Fruit fly (Drosophila melanogaster) whole organism, prepupa: Measurements from ENCODE around the gene CG43072.

Source experiments
- Blimp-1 ChIP-seq: fragments of 200-800 bp; sonication (Bioruptor generic); optimal IDR thresholded peaks from 3 replicates; lab custom pipeline; 2017; ENCODE audit warnings: missing biosample characterization, missing genetic modification characterization, mild to moderate bottlenecking, moderate library complexity, missing genetic modification reagents
- CG10631 ChIP-seq: fragments of 200-800 bp; sonication (Bioruptor generic); optimal IDR thresholded peaks from 2 replicates; lab custom pipeline; 2016; ENCODE audit warnings: missing biosample characterization, missing genetic modification characterization
- CG11902 ChIP-seq: fragments of 200-800 bp; sonication (Bioruptor generic); optimal IDR thresholded peaks from 3 replicates; lab custom pipeline; 2016; ENCODE audit warnings: missing biosample characterization, missing genetic modification characterization
- CG1621 ChIP-seq: fragments of 200-800 bp; sonication (Bioruptor generic); optimal IDR thresholded peaks from 3 replicates; lab custom pipeline; 2018; ENCODE audit warnings: missing biosample characterization, mild to moderate bottlenecking, missing genetic modification characterization
- CG3032 ChIP-seq: fragments of 200-800 bp; optimal IDR thresholded peaks from 2 replicates; lab custom pipeline; 2019; ENCODE audit warnings: missing biosample characterization, mild to moderate bottlenecking, missing genetic modification characterization, moderate library complexity
- CG31627 ChIP-seq: fragments of 200-800 bp; sonication (Bioruptor generic); optimal IDR thresholded peaks from 3 replicates; lab custom pipeline; 2016; ENCODE audit warnings: missing biosample characterization, missing genetic modification characterization
- CG32006 ChIP-seq: fragments of 200-800 bp; sonication (Bioruptor generic); optimal IDR thresholded peaks from 3 replicates; lab custom pipeline; 2017; ENCODE audit warnings: missing biosample characterization, mild to moderate bottlenecking, missing genetic modification characterization
- CG34406 ChIP-seq: fragments of 200-800 bp; sonication (Bioruptor generic); optimal IDR thresholded peaks from 3 replicates; lab custom pipeline; 2016; ENCODE audit warnings: missing biosample characterization, missing genetic modification characterization
- CG3919 ChIP-seq: fragments of 200-800 bp; sonication (Bioruptor generic); optimal IDR thresholded peaks from 3 replicates; lab custom pipeline; 2016; ENCODE audit warnings: missing biosample characterization, missing genetic modification characterization
- CG6854 ChIP-seq: fragments of 200-800 bp; sonication (Bioruptor generic); optimal IDR thresholded peaks from 2 replicates; lab custom pipeline; 2017; ENCODE audit warnings: missing biosample characterization, mild to moderate bottlenecking, missing genetic modification characterization
- CG7368 ChIP-seq: fragments of 200-800 bp; sonication (Bioruptor generic); optimal IDR thresholded peaks from 3 replicates; lab custom pipeline; 2016; ENCODE audit warnings: missing biosample characterization, missing genetic modification characterization
- CG8119 ChIP-seq: fragments of 200-800 bp; sonication (Bioruptor generic); IDR thresholded peaks from 3 replicates; pipeline ENCODE4 v1.3.6; 2022; ENCODE audit warnings: missing biosample characterization, missing genetic modification characterization
- CG8632 ChIP-seq: fragments of 200-800 bp; sonication (Bioruptor generic); optimal IDR thresholded peaks from 3 replicates; lab custom pipeline; 2016; ENCODE audit warnings: missing biosample characterization, missing genetic modification characterization
- CG9139 ChIP-seq: fragments of 200-800 bp; sonication (Bioruptor generic); optimal IDR thresholded peaks from 3 replicates; lab custom pipeline; 2017; ENCODE audit warnings: missing biosample characterization, mild to moderate bottlenecking, missing genetic modification characterization
- Eip75B ChIP-seq: fragments of 200-800 bp; sonication (Bioruptor generic); optimal IDR thresholded peaks from 3 replicates; lab custom pipeline; 2016; ENCODE audit warnings: missing biosample characterization, missing genetic modification characterization
- Eip78C ChIP-seq: fragments of 200-800 bp; sonication (Bioruptor generic); peaks from one replicate; lab custom pipeline; 2016; ENCODE audit warnings: missing biosample characterization, missing genetic modification characterization
- Gug ChIP-seq: fragments of 200-800 bp; sonication (Bioruptor generic); IDR thresholded peaks from 2 replicates; pipeline ENCODE4 v1.3.6; 2022; ENCODE audit warnings: missing biosample characterization, missing genetic modification characterization
- Hr39 ChIP-seq: fragments of 200-800 bp; sonication (Bioruptor generic); optimal IDR thresholded peaks from 2 replicates; lab custom pipeline; 2016; ENCODE audit warnings: missing biosample characterization, missing genetic modification characterization
- Hr4 ChIP-seq: fragments of 200-800 bp; sonication (Bioruptor generic); optimal IDR thresholded peaks from 3 replicates; lab custom pipeline; 2016; ENCODE audit warnings: missing biosample characterization, missing genetic modification characterization
- Lpt ChIP-seq: fragments of 200-800 bp; sonication (Bioruptor generic); optimal IDR thresholded peaks from 3 replicates; lab custom pipeline; 2016; ENCODE audit warnings: missing biosample characterization, missing genetic modification characterization
- Met ChIP-seq: fragments of 200-800 bp; sonication (Bioruptor generic); optimal IDR thresholded peaks from 3 replicates; lab custom pipeline; 2016; ENCODE audit warnings: missing biosample characterization, missing genetic modification characterization
- OdsH ChIP-seq: fragments of 200-800 bp; sonication (Bioruptor generic); optimal IDR thresholded peaks from 3 replicates; lab custom pipeline; 2016; ENCODE audit warnings: missing biosample characterization, missing genetic modification characterization
- Smox ChIP-seq: fragments of 200-800 bp; sonication (Bioruptor generic); optimal IDR thresholded peaks from 3 replicates; lab custom pipeline; 2016; ENCODE audit warnings: missing biosample characterization, missing genetic modification characterization
- Sox102F ChIP-seq: fragments of 200-800 bp; sonication (Bioruptor generic); optimal IDR thresholded peaks from 2 replicates; lab custom pipeline; 2016; ENCODE audit warnings: missing biosample characterization, mild to moderate bottlenecking, missing genetic modification characterization
- achi ChIP-seq: fragments of 200-800 bp; sonication (Bioruptor generic); optimal IDR thresholded peaks from 3 replicates; lab custom pipeline; 2016; ENCODE audit warnings: missing biosample characterization, missing genetic modification characterization
- cyc ChIP-seq: fragments of 200-800 bp; sonication (Bioruptor generic); optimal IDR thresholded peaks from 3 replicates; lab custom pipeline; 2016; ENCODE audit warnings: missing biosample characterization, missing genetic modification characterization
- dac ChIP-seq: fragments of 200-800 bp; sonication (Bioruptor generic); optimal IDR thresholded peaks from 2 replicates; lab custom pipeline; 2017; ENCODE audit warnings: missing biosample characterization, mild to moderate bottlenecking, missing genetic modification characterization
- dsx ChIP-seq: fragments of 200-800 bp; optimal IDR thresholded peaks from 3 replicates; lab custom pipeline; 2019; ENCODE audit warnings: missing biosample characterization, mild to moderate bottlenecking, missing genetic modification characterization, moderate library complexity; ENCODE audit not compliant: poor library complexity, severe bottlenecking
- eg ChIP-seq: fragments of 200-800 bp; sonication (Bioruptor generic); IDR thresholded peaks from 3 replicates; pipeline ENCODE4 v1.3.6; 2022; ENCODE audit warnings: missing biosample characterization, missing genetic modification characterization
- esn ChIP-seq: fragments of 200-800 bp; sonication (Bioruptor generic); optimal IDR thresholded peaks from 2 replicates; lab custom pipeline; 2016; ENCODE audit warnings: missing biosample characterization, mild to moderate bottlenecking, missing genetic modification characterization, moderate library complexity
- fd85E ChIP-seq: fragments of 200-800 bp; sonication (Bioruptor generic); optimal IDR thresholded peaks from 3 replicates; lab custom pipeline; 2016; ENCODE audit warnings: missing biosample characterization, missing genetic modification characterization
- lz ChIP-seq: fragments of 200-800 bp; sonication (Bioruptor generic); optimal IDR thresholded peaks from 3 replicates; lab custom pipeline; 2016; ENCODE audit warnings: missing biosample characterization, missing genetic modification characterization
- net ChIP-seq: fragments of 200-800 bp; sonication (Bioruptor generic); optimal IDR thresholded peaks from 3 replicates; lab custom pipeline; 2016; ENCODE audit warnings: missing biosample characterization, missing genetic modification characterization
- pdm3 ChIP-seq: fragments of 200-800 bp; sonication (Bioruptor generic); optimal IDR thresholded peaks from 3 replicates; lab custom pipeline; 2016; ENCODE audit warnings: missing biosample characterization, missing genetic modification characterization
- salr ChIP-seq, 2 experiments: fragments of 200-800 bp; sonication (Bioruptor generic); optimal IDR thresholded peaks; 3 replicates each; lab custom pipeline; 2016 to 2018; ENCODE audit warnings: missing biosample characterization in 2 of 2, missing genetic modification characterization in 2 of 2, mild to moderate bottlenecking in 1 of 2
- spab ChIP-seq: fragments of 200-800 bp; sonication (Bioruptor generic); optimal IDR thresholded peaks from 2 replicates; lab custom pipeline; 2017; ENCODE audit warnings: missing biosample characterization, mild to moderate bottlenecking, missing genetic modification characterization, missing genetic modification reagents
- ss ChIP-seq, 2 experiments: fragments of 200-800 bp; sonication (Bioruptor generic); optimal IDR thresholded peaks; 2 replicates in 1 of 2; 3 replicates in 1 of 2; lab custom pipeline; 2017 to 2018; ENCODE audit warnings: mild to moderate bottlenecking in 2 of 2, missing biosample characterization in 2 of 2, missing genetic modification characterization in 2 of 2, moderate library complexity in 1 of 2
- svp ChIP-seq: fragments of 200-800 bp; sonication (Bioruptor generic); peaks from one replicate; lab custom pipeline; 2016; ENCODE audit warnings: missing biosample characterization, missing genetic modification characterization

CG43072 gene

DNA sequence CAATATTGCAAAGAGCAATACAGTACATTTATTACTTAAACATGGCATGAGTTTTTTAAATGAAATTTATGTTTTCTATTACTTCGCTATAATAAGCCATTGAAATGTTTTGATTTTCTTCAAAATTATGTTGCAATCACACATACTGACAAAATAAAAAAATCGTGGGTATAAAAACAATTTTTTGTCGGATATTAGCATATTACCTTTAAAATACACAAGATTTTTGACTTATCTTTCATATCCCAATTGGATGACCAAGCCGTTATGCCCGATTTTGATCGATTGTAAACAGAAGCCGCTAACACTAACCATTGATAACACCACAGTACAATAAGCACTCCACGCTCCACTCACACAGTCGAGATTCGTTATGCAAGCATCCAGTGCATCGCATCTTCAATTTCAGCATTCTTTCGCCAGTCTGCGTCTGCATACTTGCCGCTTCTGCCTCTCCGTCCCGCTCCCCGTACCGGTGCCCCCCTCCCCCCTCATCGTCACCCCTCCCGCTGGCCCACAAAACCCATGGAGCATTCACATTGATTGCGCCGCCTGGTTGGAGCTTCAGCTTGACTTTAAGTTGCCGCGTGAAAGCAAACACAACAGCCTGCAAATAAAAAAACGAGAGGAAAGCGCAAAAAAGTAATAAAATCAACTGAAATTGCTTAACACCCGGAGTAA lies 38.8 kb downstream of the CG43072 start (continued):
- TF ChIP-seq CG1621 (peak; percentile 16), CG9139 (GFP tag; lab: Kevin White, UChicago) (no peak), Gug (GFP tag; lab: Robert Waterston, UW) (no peak), ss (GFP tag; optimal IDR thresholded peaks at IDR 0.05; lab: Kevin White, UChicago) (peak in 1 of 2 experiments; percentile 19), Hr39 (peak; percentile 24), pdm3 (GFP tag; lab: Kevin White, UChicago) (peak; percentile 31), Hr4 (GFP tag; lab: Kevin White, UChicago) (peak; percentile 55), fd85E (GFP tag; lab: Kevin White, UChicago) (no peak), dac (no peak), OdsH (GFP tag; lab: Kevin White, UChicago) (peak; percentile 15), CG7368 (GFP tag; lab: Kevin White, UChicago) (no peak), CG32006 (peak; percentile 67), Blimp-1 (GFP tag; lab: Kevin White, UChicago) (peak; percentile 14), cyc (no peak), lz (peak; percentile 5), net (GFP tag; lab: Kevin White, UChicago) (peak; percentile 26)

DNA sequence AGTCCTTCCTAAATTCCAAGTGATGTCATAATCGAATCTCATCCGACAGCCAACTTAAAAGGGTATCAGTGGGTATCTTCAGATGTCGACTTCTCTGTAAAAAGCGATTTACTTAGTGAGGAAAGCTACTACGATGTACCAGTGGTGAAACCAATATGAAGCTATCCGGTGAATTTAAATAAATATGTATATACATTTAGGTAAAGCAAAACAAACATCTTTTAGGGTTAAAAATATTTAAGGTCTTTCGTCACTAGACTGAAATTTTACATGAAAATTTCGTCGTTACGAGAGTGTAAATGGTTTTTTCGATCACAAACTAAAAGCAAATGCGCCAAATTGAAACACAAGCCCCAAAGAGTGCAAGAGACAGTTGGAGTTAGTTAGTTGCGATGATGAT lies 41.2 kb downstream of the CG43072 start:
- TF ChIP-seq lz (peak; percentile 39), esn (peak; percentile 49), pdm3 (GFP tag; lab: Kevin White, UChicago) (peak; percentile 31), Smox (GFP tag; lab: Kevin White, UChicago) (no peak), Eip75B (GFP tag; lab: Kevin White, UChicago) (peak; percentile 8), Lpt (GFP tag; lab: Kevin White, UChicago) (no peak), CG3919 (GFP tag; lab: Kevin White, UChicago) (peak; percentile 3), CG31627 (GFP tag; lab: Kevin White, UChicago) (peak; percentile 18), salr (GFP tag; optimal IDR thresholded peaks at IDR 0.05; lab: Kevin White, UChicago) (no peak), Blimp-1 (GFP tag; lab: Kevin White, UChicago) (no peak), CG8119 (GFP tag; lab: Robert Waterston, UW) (0 out of 3 replicates have a peak, but pooled peaks have one; percentile 19), cyc (peak; percentile 32), spab (GFP tag; lab: Kevin White, UChicago) (no peak), Hr39 (peak; percentile 15), dsx (GFP tag; lab: Kevin White, UChicago) (no peak), CG11902 (GFP tag; lab: Kevin White, UChicago) (no peak), svp (peak; percentile 47), CG1621 (no peak), CG34406 (GFP tag; lab: Kevin White, UChicago) (peak; percentile 8), achi (GFP tag; lab: Kevin White, UChicago) (peak; percentile 4), Met (GFP tag; lab: Kevin White, UChicago) (peak; percentile 46), Hr4 (GFP tag; lab: Kevin White, UChicago) (peak; percentile 28), eg (0 out of 3 replicates have a peak, but pooled peaks have one; percentile 32), CG8632 (GFP tag; lab: Kevin White, UChicago) (no peak), CG6854 (GFP tag; lab: Kevin White, UChicago) (no peak), OdsH (GFP tag; lab: Kevin White, UChicago) (peak; percentile 9), Gug (GFP tag; lab: Robert Waterston, UW) (peak; percentile 40; the same call in 1 of the 2 replicates), CG10631 (GFP tag; lab: Kevin White, UChicago) (peak; percentile 17), CG7368 (GFP tag; lab: Kevin White, UChicago) (no peak), net (GFP tag; lab: Kevin White, UChicago) (no peak), CG3032 (no peak), Eip78C (GFP tag; lab: Kevin White, UChicago) (peak; percentile 51), CG32006 (peak; percentile 51), Sox102F (GFP tag; lab: Kevin White, UChicago) (peak; percentile 24)
- TF ChIP-seq, all 60 proteins: peak for 21
